Fruit fly (Drosophila melanogaster): Measurements from ENCODE around the gene CG14708.

CG14708 gene

DNA sequence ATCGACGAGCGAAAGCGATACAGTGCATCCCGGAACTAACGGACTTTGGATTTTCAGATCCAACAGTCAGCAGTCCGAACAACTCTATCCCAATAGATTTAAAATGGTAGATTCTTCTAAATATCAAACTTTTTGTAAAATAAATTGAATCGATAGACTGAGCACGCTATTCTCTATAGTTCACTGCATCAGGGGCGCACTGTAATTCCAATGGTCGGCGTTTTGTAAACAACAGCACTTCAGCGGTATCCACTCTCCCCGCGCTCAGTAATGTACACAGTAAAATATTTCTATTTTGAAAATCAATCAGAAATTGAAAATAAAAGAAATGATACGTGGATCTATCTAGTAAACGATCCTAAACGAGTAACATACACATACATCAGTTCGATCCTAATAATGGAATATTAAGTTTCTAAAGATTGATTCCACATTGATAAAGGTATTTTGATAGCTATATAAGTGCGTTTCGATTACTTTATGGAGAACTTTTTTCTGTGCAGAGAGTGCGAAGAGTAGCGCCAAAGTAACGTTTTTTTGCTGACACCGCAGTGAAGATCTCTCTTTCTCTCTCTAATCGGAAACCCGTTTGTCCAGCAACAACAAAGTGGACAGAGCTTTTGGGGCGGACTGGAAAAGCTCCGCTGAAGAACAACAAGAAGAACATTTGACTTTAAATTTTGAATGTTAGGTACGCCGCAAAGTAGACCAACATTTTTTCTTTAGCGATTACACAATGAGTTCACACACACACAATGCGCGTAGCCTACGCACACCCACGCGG is 8.6 kb downstream of the CG14708 start (continued):
- TF ChIP-seq Blimp-1 (GFP tag; optimal IDR thresholded peaks at IDR 0.05) (peak; percentile 91), CG1647 (GFP tag; optimal IDR thresholded peaks at IDR 0.05) (peak; percentile 90), fd102C (GFP tag; optimal IDR thresholded peaks at IDR 0.05) (no peak), Ada2b (GFP tag; IDR thresholded peaks at IDR 0.05) (peak; percentile 92), D19B (GFP tag; optimal IDR thresholded peaks at IDR 0.05) (peak; percentile 76), chn (GFP tag; optimal IDR thresholded peaks at IDR 0.05) (peak; percentile 80), zen2 (GFP tag; IDR thresholded peaks at IDR 0.05; ENCODE audit: partially characterized antibody) (no peak), zfh1 (GFP tag; IDR thresholded peaks at IDR 0.05) (peak; percentile 95), CG12236 (GFP tag; optimal IDR thresholded peaks at IDR 0.05) (peak; percentile 64), CG14014 (GFP tag; IDR thresholded peaks at IDR 0.05) (peak; percentile 91), bcd (GFP tag; optimal IDR thresholded peaks at IDR 0.05) (peak; percentile 91), C15 (GFP tag; IDR thresholded peaks at IDR 0.05) (peak; percentile 79; the same call in 2 of the 3 replicates), CG10979 (tag; optimal IDR thresholded peaks at IDR 0.05) (peak; percentile 91), fd96Cb (tag; optimal IDR thresholded peaks at IDR 0.05) (peak; percentile 89), Bteb2 (GFP tag; optimal IDR thresholded peaks at IDR 0.05) (peak; percentile 83), CG9727 (GFP tag; optimal IDR thresholded peaks at IDR 0.05) (peak; percentile 82), CG31441 (GFP tag; IDR thresholded peaks at IDR 0.05) (peak; percentile 91), CG12744 (GFP tag; optimal IDR thresholded peaks at IDR 0.05) (peak; percentile 79), sna (GFP tag; IDR thresholded peaks at IDR 0.05; ENCODE audit: partially characterized antibody) (no peak), NC2β (GFP tag; optimal IDR thresholded peaks at IDR 0.05) (peak; percentile 81), Deaf1 (tag; optimal IDR thresholded peaks at IDR 0.05) (peak; percentile 80), CG2199 (GFP tag; IDR thresholded peaks at IDR 0.05) (peak; percentile 90), Atf6 (GFP tag; IDR thresholded peaks at IDR 0.05) (peak; percentile 90), en (GFP tag; optimal IDR thresholded peaks at IDR 0.05) (peak; percentile 86), Sin3A (optimal IDR thresholded peaks at IDR 0.05) (no peak), ash1 (GFP tag; optimal IDR thresholded peaks at IDR 0.05) (no peak), Mes4 (GFP tag; optimal IDR thresholded peaks at IDR 0.05) (peak; percentile 64), Hr3 (GFP tag; optimal IDR thresholded peaks at IDR 0.05) (peak; percentile 78), dm (GFP tag; optimal IDR thresholded peaks at IDR 0.05) (peak; percentile 74), pb (GFP tag; optimal IDR thresholded peaks at IDR 0.05) (peak; percentile 91), CG7745 (tag; optimal IDR thresholded peaks at IDR 0.05) (no peak), oc (tag; optimal IDR thresholded peaks at IDR 0.05) (peak; percentile 85), CG6765 (GFP tag; optimal IDR thresholded peaks at IDR 0.05) (peak; percentile 94), CG10959 (GFP tag; IDR thresholded peaks at IDR 0.05) (peak; percentile 78), salm (tag; optimal IDR thresholded peaks at IDR 0.05) (peak; percentile 72), CG10209 (GFP tag; optimal IDR thresholded peaks at IDR 0.05) (peak; percentile 81), CG3726 (GFP tag; IDR thresholded peaks at IDR 0.05) (peak; percentile 81; the same call in 2 of the 3 replicates), pfk (GFP tag; optimal IDR thresholded peaks at IDR 0.05) (peak; percentile 14), gt (GFP tag; IDR thresholded peaks at IDR 0.05) (peak; percentile 65), CG14050 (GFP tag; IDR thresholded peaks at IDR 0.05) (peak; percentile 73), nau (GFP tag; optimal IDR thresholded peaks at IDR 0.05) (peak; percentile 91), Sry-δ (GFP tag; optimal IDR thresholded peaks at IDR 0.05) (peak; percentile 66), CG30020 (tag; optimal IDR thresholded peaks at IDR 0.05) (peak; percentile 47), CG42726 (GFP tag; IDR thresholded peaks at IDR 0.05; ENCODE audit: partially characterized antibody) (no peak; the same call in 1 of the 2 replicates), z (GFP tag; IDR thresholded peaks at IDR 0.05) (peak; percentile 52; the same call in 1 of the 3 replicates), Sox102F (GFP tag; optimal IDR thresholded peaks at IDR 0.05) (peak; percentile 90), CG43689 (GFP tag; IDR thresholded peaks at IDR 0.05) (peak; percentile 81; the same call in 1 of the 2 replicates), CG11723 (GFP tag; optimal IDR thresholded peaks at IDR 0.05) (peak; percentile 75), NfI (GFP tag; optimal IDR thresholded peaks at IDR 0.05) (peak; percentile 87)
